Worm (Caenorhabditis elegans) whole organism, late embryonic: ENCODE data around the gene unc-129.

ENCODE experiments used
- ama-1 ChIP-seq: fragments of 150-350 bp; optimal IDR thresholded peaks from 2 replicates; lab custom pipeline; 2014
- nfya-1 ChIP-seq: sonication (generic microtip); optimal IDR thresholded peaks from 2 replicates; lab custom pipeline; 2017; ENCODE audit warnings: missing genetic modification characterization, mild to moderate bottlenecking, missing compliant biosample characterization, antibody characterized with exemption, moderate library complexity
- unc-42 ChIP-seq: sonication (generic microtip); optimal IDR thresholded peaks from 2 replicates; lab custom pipeline; 2016; ENCODE audit warnings: missing genotype, missing genetic modification characterization, missing compliant biosample characterization

DNA sequence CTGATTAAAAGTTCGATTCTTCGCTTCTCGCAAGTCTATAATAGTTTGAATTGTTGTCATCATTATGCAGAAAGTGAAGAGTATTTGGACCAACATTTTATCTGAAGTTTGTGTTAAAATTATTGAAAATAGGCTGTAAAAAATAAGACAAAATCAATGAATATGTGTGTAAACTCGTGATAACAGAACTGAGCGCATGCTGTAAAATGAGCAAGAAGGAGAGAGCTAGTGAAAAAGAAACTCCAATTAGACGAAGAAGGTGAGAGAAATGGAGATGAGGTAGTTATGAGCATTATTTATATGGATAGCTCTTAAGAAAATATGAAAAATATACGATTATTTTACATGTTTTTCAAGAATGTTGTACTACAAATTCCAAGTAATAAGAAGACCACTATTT, 15.6 kb upstream of the unc-129 start, which contains the start of gene C53D6.4:
- TF ChIP-seq nfya-1: no peak
- no peak for TF ChIP-seq unc-42
- TF ChIP-seq ama-1 (lab: Kevin White, UChicago): no peak
